Fruit fly (Drosophila melanogaster) whole organism, pupa: ENCODE measurements around the gene eag.

Source experiments
- CG10348 ChIP-seq: fragments of 200-800 bp; sonication (Bioruptor generic); IDR thresholded peaks from 2 replicates; pipeline ENCODE4 v1.3.6; 2022; ENCODE audit warnings: missing biosample characterization, missing genetic modification characterization
- CG13204 ChIP-seq: fragments of 200-800 bp; sonication (Bioruptor generic); optimal IDR thresholded peaks from 2 replicates; lab custom pipeline; 2018; ENCODE audit warnings: missing biosample characterization, mild to moderate bottlenecking, missing genetic modification characterization, moderate library complexity
- CG14655 ChIP-seq: fragments of 200-800 bp; sonication (Bioruptor generic); optimal IDR thresholded peaks from 3 replicates; lab custom pipeline; 2017; ENCODE audit warnings: mild to moderate bottlenecking, missing biosample characterization, missing genetic modification reagents, missing genetic modification characterization
- EcR ChIP-seq: fragments of 200-800 bp; sonication (Bioruptor generic); optimal IDR thresholded peaks from 3 replicates; lab custom pipeline; 2019; ENCODE audit warnings: missing biosample characterization, missing genetic modification characterization, mild to moderate bottlenecking, moderate library complexity, missing genetic modification reagents
- Snoo ChIP-seq: fragments of 200-800 bp; sonication (Bioruptor generic); optimal IDR thresholded peaks from 3 replicates; lab custom pipeline; 2017; ENCODE audit warnings: missing biosample characterization, mild to moderate bottlenecking, missing genetic modification characterization, inconsistent platforms
- gl ChIP-seq: fragments of 200-800 bp; sonication (Bioruptor generic); optimal IDR thresholded peaks from 2 replicates; lab custom pipeline; 2018; ENCODE audit warnings: missing biosample characterization, mild to moderate bottlenecking, missing genetic modification characterization

dm6 chrX:14928844-14929243 lies 26.4 kb upstream of the eag start, which contains the start of gene CG32591:
- no peak for TF ChIP-seq CG10348 (GFP tag; lab: Robert Waterston, UW)
- no peak for TF ChIP-seq CG13204 (GFP tag; lab: Kevin White, UChicago)
- no peak for TF ChIP-seq gl (tag; lab: Kevin White, UChicago)
- no peak for TF ChIP-seq EcR
- TF ChIP-seq CG14655 (GFP tag; lab: Kevin White, UChicago), result no peak
- no peak for TF ChIP-seq Snoo
